Worm (Caenorhabditis elegans): ENCODE measurements around the gene Y75B8A.18.

Y75B8A.18 gene

DNA sequence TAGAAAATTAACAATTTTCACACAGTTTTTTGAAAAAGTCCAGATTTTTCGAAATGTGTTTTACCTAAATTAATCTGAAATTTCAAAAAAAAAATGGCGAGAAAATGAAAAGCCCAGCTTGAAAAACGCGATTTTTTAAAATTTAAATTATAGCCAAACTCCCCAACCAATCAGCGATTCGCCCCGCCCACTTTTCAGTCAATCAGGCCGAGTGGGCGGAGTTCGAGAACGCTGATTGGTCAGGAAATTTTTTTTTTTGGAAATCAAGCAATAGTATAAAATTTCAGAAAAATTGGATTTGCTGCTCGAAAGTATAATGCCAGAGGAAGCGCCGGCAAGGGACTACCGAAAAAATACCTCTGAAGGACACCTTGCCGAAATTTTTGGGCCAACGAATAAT is 5.5 kb upstream of the Y75B8A.18 start:
- TF ChIP-seq pes-1 (GFP tag; IDR thresholded peaks at IDR 0.05) (no peak), aly-1 (tag; optimal IDR thresholded peaks at IDR 0.05) (no peak), tbx-11 (GFP tag; IDR thresholded peaks at IDR 0.05) (no peak), ets-7 (tag; optimal IDR thresholded peaks at IDR 0.05) (no peak), hmg-4 (GFP tag; optimal IDR thresholded peaks at IDR 0.05) (no peak), flt-1 (GFP tag; IDR thresholded peaks at IDR 0.05) (no peak), ama-1 (optimal IDR thresholded peaks at IDR 0.05) (no peak)

DNA sequence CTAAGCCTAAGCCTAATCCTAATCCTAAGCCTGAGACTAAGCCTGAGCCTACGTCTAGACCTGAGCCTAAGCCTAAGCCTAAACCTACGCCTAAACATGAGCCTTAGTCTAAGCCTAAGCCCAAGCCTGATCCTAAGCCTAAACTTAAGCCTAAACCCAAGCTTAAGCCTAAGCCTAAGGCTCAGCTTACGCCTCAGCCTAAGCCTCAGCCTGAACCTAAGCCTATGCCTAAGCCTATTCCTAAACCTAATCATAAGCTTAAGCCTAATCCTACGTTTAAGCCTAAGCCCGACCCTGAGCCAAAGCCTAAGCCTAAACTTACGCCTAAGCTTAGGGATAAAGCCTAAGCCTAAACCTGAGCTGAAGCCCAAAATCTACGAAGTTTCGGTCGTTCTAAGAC is 4.2 kb upstream of the Y75B8A.18 start:
- TF ChIP-seq ama-1 (optimal IDR thresholded peaks at IDR 0.05) (no peak), ceh-13 (GFP tag; optimal IDR thresholded peaks at IDR 0.05) (no peak), scrt-1 (GFP tag; IDR thresholded peaks at IDR 0.05) (no peak), ceh-36 (tag; optimal IDR thresholded peaks at IDR 0.05) (peak; percentile 92)

DNA sequence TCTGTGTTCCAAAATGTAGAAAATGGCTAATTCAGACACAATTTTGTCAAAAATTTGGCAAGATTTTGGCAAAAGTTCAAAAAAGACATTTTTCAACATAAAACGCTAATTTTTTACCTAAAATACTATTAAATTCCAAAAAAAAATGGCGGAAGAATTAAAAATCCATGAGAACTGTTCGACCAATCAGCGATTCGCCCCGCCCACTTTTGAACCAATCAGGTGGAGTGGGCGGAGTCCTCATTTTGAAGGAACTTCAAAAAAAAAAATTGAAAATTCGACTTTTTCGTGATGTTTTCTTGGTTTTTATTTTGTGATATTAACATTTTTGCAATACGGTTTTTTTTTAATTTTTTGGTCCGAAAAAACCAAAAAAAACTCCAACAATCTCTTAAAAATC is 1.9 kb upstream of the Y75B8A.18 start:
- no peak for TF ChIP-seq tbx-37 (GFP tag; conservative IDR thresholded peaks at IDR 0.05)
- TF ChIP-seq ama-1 (optimal IDR thresholded peaks at IDR 0.05) = no peak
- no peak for TF ChIP-seq ets-7 (tag; optimal IDR thresholded peaks at IDR 0.05)
- no peak for TF ChIP-seq B0310.2 (tag; optimal IDR thresholded peaks at IDR 0.05)
- no peak for TF ChIP-seq pes-1 (GFP tag; IDR thresholded peaks at IDR 0.05)
- no peak for TF ChIP-seq ceh-13 (GFP tag; optimal IDR thresholded peaks at IDR 0.05)
- TF ChIP-seq tbx-11 (GFP tag; IDR thresholded peaks at IDR 0.05) = no peak
- no peak for TF ChIP-seq ceh-36 (tag; optimal IDR thresholded peaks at IDR 0.05)
- no peak for TF ChIP-seq hnd-1 (tag; optimal IDR thresholded peaks at IDR 0.05)
- no peak for TF ChIP-seq flt-1 (GFP tag; IDR thresholded peaks at IDR 0.05)
- no peak for TF ChIP-seq aly-1 (tag; optimal IDR thresholded peaks at IDR 0.05)
- no peak for TF ChIP-seq hmbx-1 (tag; optimal IDR thresholded peaks at IDR 0.05)
- TF ChIP-seq scrt-1 (GFP tag; IDR thresholded peaks at IDR 0.05) = no peak
- no peak for TF ChIP-seq F13C5.2 (tag; optimal IDR thresholded peaks at IDR 0.05)
- no peak for TF ChIP-seq sea-1 (GFP tag; conservative IDR thresholded peaks at IDR 0.05)

DNA sequence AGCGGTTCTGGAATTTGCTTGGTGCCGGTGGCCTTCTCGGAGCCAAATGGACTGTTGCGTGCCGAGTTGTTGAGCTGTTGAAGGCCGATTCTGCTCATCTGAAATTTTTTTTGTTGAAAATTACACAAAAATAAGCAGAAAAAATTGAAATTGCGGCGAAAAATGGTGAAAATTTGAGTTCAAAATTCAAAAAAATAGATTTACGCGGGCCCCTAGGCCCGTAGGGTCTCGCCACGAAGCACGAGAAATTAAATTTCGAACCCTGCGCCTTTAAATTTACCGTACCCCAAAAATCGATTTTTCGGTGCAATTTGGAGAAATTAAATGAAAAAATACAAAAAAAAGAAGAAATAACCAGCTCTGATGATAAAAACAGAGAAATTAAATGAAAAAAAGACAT is 796 bp downstream of the Y75B8A.18 start, which contains the start of gene gmn-1:
gmn-1 (minus strand) TSS at position 98 of the 400 bp plus-strand sequence.
- TF ChIP-seq tbx-11 (GFP tag; IDR thresholded peaks at IDR 0.05) (no peak), pes-1 (GFP tag; IDR thresholded peaks at IDR 0.05) (peak; percentile 13; the same call in 1 of the 2 replicates)

DNA sequence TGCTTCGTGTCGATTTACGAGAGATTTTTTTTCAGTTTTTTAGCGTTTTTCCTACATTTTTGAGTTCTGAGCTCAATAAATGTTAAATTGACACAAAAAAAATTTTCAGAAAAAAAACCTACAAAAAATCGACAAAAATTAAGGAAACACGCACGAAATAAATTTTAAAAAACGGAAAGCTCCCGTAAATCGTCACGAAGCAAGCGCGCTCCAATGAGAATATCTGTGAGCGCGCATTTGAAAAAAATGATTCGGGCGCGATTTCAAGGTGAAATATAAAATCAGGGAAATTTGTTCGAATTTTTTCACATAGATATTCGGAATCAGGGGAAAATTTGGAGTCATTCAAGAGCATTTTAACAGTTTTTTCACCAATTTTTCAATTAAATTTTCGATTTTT is 2.8 kb downstream of the Y75B8A.18 start:
- TF ChIP-seq flt-1 (GFP tag; IDR thresholded peaks at IDR 0.05) (no peak), ceh-36 (tag; optimal IDR thresholded peaks at IDR 0.05) (no peak), hmbx-1 (tag; optimal IDR thresholded peaks at IDR 0.05) (no peak), hmg-4 (GFP tag; optimal IDR thresholded peaks at IDR 0.05) (no peak), F13C5.2 (tag; optimal IDR thresholded peaks at IDR 0.05) (no peak), tra-4 (tag; optimal IDR thresholded peaks at IDR 0.05) (no peak), ceh-13 (GFP tag; optimal IDR thresholded peaks at IDR 0.05) (no peak), scrt-1 (GFP tag; IDR thresholded peaks at IDR 0.05) (no peak), hnd-1 (tag; optimal IDR thresholded peaks at IDR 0.05) (no peak), B0310.2 (tag; optimal IDR thresholded peaks at IDR 0.05) (no peak), tbx-11 (GFP tag; IDR thresholded peaks at IDR 0.05) (no peak), ets-7 (tag; optimal IDR thresholded peaks at IDR 0.05) (no peak), aly-1 (tag; optimal IDR thresholded peaks at IDR 0.05) (no peak), pes-1 (GFP tag; IDR thresholded peaks at IDR 0.05) (no peak), tbx-37 (GFP tag; conservative IDR thresholded peaks at IDR 0.05) (no peak), sea-1 (GFP tag; conservative IDR thresholded peaks at IDR 0.05) (no peak), ama-1 (optimal IDR thresholded peaks at IDR 0.05) (no peak)

DNA sequence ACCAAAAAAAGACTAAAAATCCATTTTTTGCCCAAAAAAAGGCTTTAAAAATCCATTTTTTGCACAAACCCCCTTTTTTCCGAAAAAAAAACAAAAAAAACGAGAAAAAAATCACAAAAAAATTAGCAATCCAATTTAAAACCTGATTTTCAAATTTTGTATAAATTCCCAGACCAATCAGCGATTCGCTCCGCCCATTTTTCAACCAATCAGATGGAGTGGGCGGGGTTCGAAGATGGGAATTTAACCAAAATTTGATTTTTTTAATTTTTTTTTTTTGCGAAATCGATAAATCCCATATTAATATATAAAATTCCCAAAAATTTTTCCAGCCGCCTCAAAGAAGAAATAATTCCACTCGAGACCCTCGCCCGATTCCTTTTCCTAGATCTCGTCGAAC is 4.6 kb downstream of the Y75B8A.18 start:
- no peak for TF ChIP-seq tbx-11 (GFP tag; IDR thresholded peaks at IDR 0.05)
- no peak for TF ChIP-seq F13C5.2 (tag; optimal IDR thresholded peaks at IDR 0.05)
- no peak for TF ChIP-seq tra-4 (tag; optimal IDR thresholded peaks at IDR 0.05)
- no peak for TF ChIP-seq ets-7 (tag; optimal IDR thresholded peaks at IDR 0.05)
- no peak for TF ChIP-seq ama-1 (optimal IDR thresholded peaks at IDR 0.05)
- no peak for TF ChIP-seq hnd-1 (tag; optimal IDR thresholded peaks at IDR 0.05)
- no peak for TF ChIP-seq B0310.2 (tag; optimal IDR thresholded peaks at IDR 0.05)
- no peak for TF ChIP-seq ceh-13 (GFP tag; optimal IDR thresholded peaks at IDR 0.05)
- no peak for TF ChIP-seq ceh-36 (tag; optimal IDR thresholded peaks at IDR 0.05)
- no peak for TF ChIP-seq scrt-1 (GFP tag; IDR thresholded peaks at IDR 0.05)
- TF ChIP-seq tbx-37 (GFP tag; conservative IDR thresholded peaks at IDR 0.05) = no peak
- no peak for TF ChIP-seq pes-1 (GFP tag; IDR thresholded peaks at IDR 0.05)
- no peak for TF ChIP-seq hmg-4 (GFP tag; optimal IDR thresholded peaks at IDR 0.05)
- no peak for TF ChIP-seq flt-1 (GFP tag; IDR thresholded peaks at IDR 0.05)

DNA sequence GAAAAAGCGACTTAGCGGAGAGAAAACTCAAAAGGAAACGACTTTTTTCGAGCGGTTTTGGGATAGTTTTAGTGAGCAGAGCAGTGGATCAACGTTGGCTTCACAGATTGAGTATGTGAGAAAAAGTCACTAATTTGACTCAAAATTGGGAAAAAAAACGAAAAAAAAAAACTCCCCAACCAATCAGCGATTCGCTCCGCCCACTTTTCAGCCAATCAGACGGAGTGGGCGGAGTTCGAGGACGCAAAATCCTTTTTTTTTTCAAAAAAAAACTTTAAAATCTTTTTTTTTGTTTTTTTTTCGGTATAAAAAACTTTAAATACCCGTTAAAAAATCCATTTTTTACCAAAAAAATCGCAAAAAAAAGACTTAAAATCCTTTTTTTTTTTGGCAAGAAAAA is 5.2 kb downstream of the Y75B8A.18 start:
- TF ChIP-seq aly-1 (tag; optimal IDR thresholded peaks at IDR 0.05) = no peak
- no peak for TF ChIP-seq tra-4 (tag; optimal IDR thresholded peaks at IDR 0.05)
- no peak for TF ChIP-seq ceh-13 (GFP tag; optimal IDR thresholded peaks at IDR 0.05)
- TF ChIP-seq ceh-36 (tag; optimal IDR thresholded peaks at IDR 0.05) = no peak
- TF ChIP-seq sea-1 (GFP tag; conservative IDR thresholded peaks at IDR 0.05) = no peak
- TF ChIP-seq flt-1 (GFP tag; IDR thresholded peaks at IDR 0.05) = no peak
- no peak for TF ChIP-seq scrt-1 (GFP tag; IDR thresholded peaks at IDR 0.05)
- no peak for TF ChIP-seq hmbx-1 (tag; optimal IDR thresholded peaks at IDR 0.05)
- no peak for TF ChIP-seq F13C5.2 (tag; optimal IDR thresholded peaks at IDR 0.05)
- TF ChIP-seq ama-1 (optimal IDR thresholded peaks at IDR 0.05) = no peak
- TF ChIP-seq hmg-4 (GFP tag; optimal IDR thresholded peaks at IDR 0.05) = no peak
- no peak for TF ChIP-seq tbx-37 (GFP tag; conservative IDR thresholded peaks at IDR 0.05)
- TF ChIP-seq B0310.2 (tag; optimal IDR thresholded peaks at IDR 0.05) = no peak
- TF ChIP-seq hnd-1 (tag; optimal IDR thresholded peaks at IDR 0.05) = no peak
- TF ChIP-seq pes-1 (GFP tag; IDR thresholded peaks at IDR 0.05) = no peak
- no peak for TF ChIP-seq ets-7 (tag; optimal IDR thresholded peaks at IDR 0.05)
- TF ChIP-seq tbx-11 (GFP tag; IDR thresholded peaks at IDR 0.05) = no peak

DNA sequence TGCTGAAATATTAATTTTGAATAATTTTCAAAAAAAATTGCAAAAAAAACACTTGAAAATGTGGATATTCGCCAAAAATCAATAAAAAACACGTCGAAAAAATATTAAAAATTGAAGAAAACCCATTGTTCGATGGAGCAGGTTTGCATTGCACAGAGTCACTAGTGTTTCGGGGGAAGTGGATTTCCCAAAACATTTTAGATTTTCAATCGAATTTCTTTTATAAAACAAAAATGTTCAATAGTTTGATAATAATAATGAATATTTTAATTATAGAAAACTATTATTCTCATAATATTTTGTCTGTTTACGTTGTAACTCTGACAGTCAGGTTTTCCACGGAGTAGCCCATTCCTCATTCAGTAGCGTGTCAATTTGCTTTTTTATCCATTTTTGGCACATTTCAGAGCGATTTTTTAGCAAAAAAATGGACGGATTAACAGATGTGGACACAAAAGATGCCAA is 7.4 kb downstream of the Y75B8A.18 start, which contains the start of the genes gex-4 and gphr-1:
gex-4 (minus strand) TSS at position 2 of the 465 bp plus-strand sequence.
gphr-1 (plus strand) TSS at position 415 of the 465 bp plus-strand sequence.
- TF ChIP-seq tbx-37 (GFP tag; conservative IDR thresholded peaks at IDR 0.05) (0 out of 2 replicates have a peak, but pooled peaks have one; percentile 2), ceh-36 (tag; optimal IDR thresholded peaks at IDR 0.05) (no peak), sea-1 (GFP tag; conservative IDR thresholded peaks at IDR 0.05) (no peak)

Data from whole organism, early embryonic.